Worm (Caenorhabditis elegans) whole organism, mixed stage, embryonic: Measurements from ENCODE around the gene B0432.10.

Experiments used
- M03D4.4 ChIP-seq: sonication (generic microtip); optimal IDR thresholded peaks from 2 replicates; lab custom pipeline; 2017; ENCODE audit warnings: mild to moderate bottlenecking, missing genetic modification characterization, missing compliant biosample characterization
- bed-3 ChIP-seq: fragments of 200-800 bp; sonication (Bioruptor generic); optimal IDR thresholded peaks from 3 replicates; lab custom pipeline; 2018; ENCODE audit warnings: mild to moderate bottlenecking, missing genetic modification characterization, moderate library complexity, missing compliant biosample characterization
- blmp-1 ChIP-seq: fragments of 150-350 bp; optimal IDR thresholded peaks from 2 replicates; lab custom pipeline; 2014; ENCODE audit warnings: missing biosample characterization, missing genetic modification characterization
- ceh-39 ChIP-seq: fragments of 150-350 bp; optimal IDR thresholded peaks from 2 replicates; lab custom pipeline; 2014; ENCODE audit warnings: missing biosample characterization, missing genetic modification characterization
- ceh-43 ChIP-seq: fragments of 200-800 bp; sonication (Bioruptor generic); optimal IDR thresholded peaks from 2 replicates; lab custom pipeline; 2018; ENCODE audit warnings: mild to moderate bottlenecking, missing genetic modification characterization, moderate library complexity, missing compliant biosample characterization
- ceh-83 ChIP-seq: fragments of 200-800 bp; sonication (Bioruptor generic); optimal IDR thresholded peaks from 2 replicates; lab custom pipeline; 2018; ENCODE audit warnings: mild to moderate bottlenecking, missing genetic modification characterization, missing compliant biosample characterization
- ces-1 ChIP-seq: fragments of 150-350 bp; optimal IDR thresholded peaks from 2 replicates; lab custom pipeline; 2014; ENCODE audit warnings: missing biosample characterization, missing genetic modification reagents, missing genetic modification characterization
- cnd-1 ChIP-seq: fragments of 200-800 bp; sonication (Bioruptor generic); optimal IDR thresholded peaks from 2 replicates; lab custom pipeline; 2018; ENCODE audit warnings: mild to moderate bottlenecking, missing genetic modification characterization, missing compliant biosample characterization
- drap-1 ChIP-seq: fragments of 200-800 bp; sonication (Bioruptor generic); optimal IDR thresholded peaks from 3 replicates; lab custom pipeline; 2018; ENCODE audit warnings: mild to moderate bottlenecking, missing genetic modification characterization, missing compliant biosample characterization
- elt-1 ChIP-seq: sonication (generic microtip); optimal IDR thresholded peaks from 2 replicates; lab custom pipeline; 2017; ENCODE audit warnings: missing genetic modification characterization, mild to moderate bottlenecking, missing compliant biosample characterization, antibody characterized with exemption, moderate library complexity, borderline replicate concordance; ENCODE audit not compliant: insufficient read depth
- flh-1 ChIP-seq: fragments of 200-800 bp; sonication (Bioruptor generic); optimal IDR thresholded peaks from 2 replicates; lab custom pipeline; 2018; ENCODE audit warnings: mild to moderate bottlenecking, missing genetic modification characterization, moderate library complexity, missing compliant biosample characterization
- ham-2 ChIP-seq: fragments of 200-800 bp; sonication (Bioruptor generic); optimal IDR thresholded peaks from 2 replicates; lab custom pipeline; 2018; ENCODE audit warnings: mild to moderate bottlenecking, missing genetic modification characterization, missing compliant biosample characterization
- lin-13 ChIP-seq: fragments of 150-350 bp; optimal IDR thresholded peaks from 2 replicates; lab custom pipeline; 2014; ENCODE audit warnings: missing biosample characterization, missing genetic modification characterization
- lin-32 ChIP-seq: fragments of 200-800 bp; sonication (Bioruptor generic); optimal IDR thresholded peaks from 2 replicates; lab custom pipeline; 2018; ENCODE audit warnings: mild to moderate bottlenecking, missing genetic modification characterization, missing compliant biosample characterization
- lsy-2 ChIP-seq: fragments of 150-350 bp; optimal IDR thresholded peaks from 2 replicates; lab custom pipeline; 2014; ENCODE audit warnings: missing biosample characterization, missing genetic modification characterization
- mab-5 ChIP-seq: fragments of 150-350 bp; optimal IDR thresholded peaks from 2 replicates; lab custom pipeline; 2014; ENCODE audit warnings: missing biosample characterization, missing genetic modification characterization
- mls-2 ChIP-seq: sonication (generic microtip); optimal IDR thresholded peaks from 2 replicates; lab custom pipeline; 2016; ENCODE audit warnings: mild to moderate bottlenecking, missing genetic modification characterization, moderate library complexity, missing compliant biosample characterization
- nhr-12 ChIP-seq: fragments of 150-350 bp; optimal IDR thresholded peaks from 2 replicates; lab custom pipeline; 2014; ENCODE audit warnings: missing biosample characterization, missing genetic modification characterization
- nhr-28 ChIP-seq: fragments of 150-350 bp; optimal IDR thresholded peaks from 2 replicates; lab custom pipeline; 2014; ENCODE audit warnings: missing biosample characterization, missing genetic modification characterization
- nhr-76 ChIP-seq: sonication (generic microtip); optimal IDR thresholded peaks from 2 replicates; lab custom pipeline; 2017; ENCODE audit warnings: missing biosample characterization, missing genetic modification characterization
- sem-2 ChIP-seq: fragments of 200-800 bp; sonication (Bioruptor generic); optimal IDR thresholded peaks from 2 replicates; lab custom pipeline; 2018; ENCODE audit warnings: mild to moderate bottlenecking, missing genetic modification characterization, missing compliant biosample characterization
- tbx-8 ChIP-seq: fragments of 200-800 bp; sonication (Bioruptor generic); optimal IDR thresholded peaks from 2 replicates; lab custom pipeline; 2018; ENCODE audit warnings: mild to moderate bottlenecking, missing genetic modification characterization, moderate library complexity, missing compliant biosample characterization
- unc-120 ChIP-seq: sonication (generic microtip); optimal IDR thresholded peaks from 2 replicates; lab custom pipeline; 2017; ENCODE audit warnings: missing genetic modification characterization, missing compliant biosample characterization; ENCODE audit not compliant: poor library complexity, severe bottlenecking
- unc-39 ChIP-seq: fragments of 150-350 bp; optimal IDR thresholded peaks from 2 replicates; lab custom pipeline; 2014; ENCODE audit warnings: missing biosample characterization, missing genetic modification characterization
- unc-62 ChIP-seq: fragments of 150-350 bp; optimal IDR thresholded peaks from 2 replicates; lab custom pipeline; 2014; ENCODE audit warnings: missing biosample characterization, missing genetic modification reagents, missing genetic modification characterization
- ztf-11 ChIP-seq: fragments of 150-350 bp; optimal IDR thresholded peaks from 2 replicates; lab custom pipeline; 2014; ENCODE audit warnings: missing biosample characterization, missing genetic modification characterization

B0432.10 gene

ce11 chrII:303927-304711 lies 18.0 kb upstream of the B0432.10 start:
- TF ChIP-seq drap-1 (GFP tag; lab: Kevin White, UChicago) (no peak), bed-3 (GFP tag; lab: Kevin White, UChicago) (no peak)

- TF ChIP-seq blmp-1 (tag; lab: Kevin White, UChicago) = peak; percentile 95
- no peak for TF ChIP-seq ztf-11 (tag; lab: Kevin White, UChicago)
- TF ChIP-seq lin-13 = no peak
- peak; percentile 40 for TF ChIP-seq unc-62
- no peak for TF ChIP-seq mls-2
- TF ChIP-seq, all 35 proteins: peak for 2
Observed at ce11 chrII:300977-301772, 15.1 kb upstream of the B0432.10 start, which contains the start of gene K01A2.5. Gene K01A2.5, plus strand, starts transcription at chrII:301273.

ce11 chrII:299684-300083 lies 13.6 kb upstream of the B0432.10 start, which contains the start of gene K01A2.6:
Gene K01A2.6, plus strand, starts transcription at chrII:299984.
- TF ChIP-seq ceh-43 (GFP tag; lab: Kevin White, UChicago) (no peak), sem-2 (no peak), ham-2 (no peak), unc-39 (no peak), lsy-2 (tag; lab: Kevin White, UChicago) (no peak), mab-5 (tag; lab: Kevin White, UChicago) (no peak), nhr-12 (tag; lab: Kevin White, UChicago) (no peak), bed-3 (GFP tag; lab: Kevin White, UChicago) (no peak), mls-2 (no peak), lin-32 (GFP tag; lab: Kevin White, UChicago) (no peak), unc-62 (no peak), unc-120 (tag; lab: Kevin White, UChicago) (no peak)

ce11 chrII:296911-297440 lies 10.9 kb upstream of the B0432.10 start, which contains the start of the genes clec-117 and B0432.1:
Gene clec-117, minus strand, starts transcription at chrII:297011.
Gene B0432.1, plus strand, starts transcription at chrII:297390.
- TF ChIP-seq ces-1 (GFP tag; lab: Kevin White, UChicago) (no peak), M03D4.4 (tag; lab: Kevin White, UChicago) (no peak), lsy-2 (tag; lab: Kevin White, UChicago) (no peak), nhr-28 (tag; lab: Kevin White, UChicago) (no peak)

- TF ChIP-seq nhr-76 (tag; lab: Kevin White, UChicago) = no peak
- no peak for TF ChIP-seq ceh-83 (GFP tag; lab: Kevin White, UChicago)
- TF ChIP-seq mls-2 = no peak
- TF ChIP-seq elt-1 = no peak
- no peak for TF ChIP-seq tbx-8 (GFP tag; lab: Kevin White, UChicago)
- no peak for TF ChIP-seq flh-1 (GFP tag; lab: Kevin White, UChicago)
- TF ChIP-seq cnd-1 (tag; lab: Kevin White, UChicago) = no peak
Observed at ce11 chrII:294606-295005, 8.5 kb upstream of the B0432.10 start, which contains the start of gene B0432.11. Gene B0432.11, minus strand, starts transcription at chrII:294706.

- TF ChIP-seq sem-2 (no peak), ceh-39 (tag; lab: Kevin White, UChicago) (no peak), ceh-83 (GFP tag; lab: Kevin White, UChicago) (no peak), mab-5 (tag; lab: Kevin White, UChicago) (no peak), flh-1 (GFP tag; lab: Kevin White, UChicago) (no peak), lsy-2 (tag; lab: Kevin White, UChicago) (no peak), drap-1 (GFP tag; lab: Kevin White, UChicago) (no peak), unc-120 (tag; lab: Kevin White, UChicago) (no peak)
Observed at ce11 chrII:290282-290681, 4.2 kb upstream of the B0432.10 start, which contains the start of gene djr-1.1. Gene djr-1.1, plus strand, starts transcription at chrII:290582.
